Fruit fly (Drosophila melanogaster) whole organism, embryonic: ENCODE data around the gene Adh.
A peak's percentile ranks its signal among the peaks of the same experiment; 100 is the strongest.

Experiments
- BtbVII ChIP-seq: fragments of 200-800 bp; sonication (Bioruptor generic); optimal IDR thresholded peaks from 3 replicates; lab custom pipeline; 2017; ENCODE audit warnings: missing biosample characterization, mild to moderate bottlenecking, missing genetic modification characterization
- CG10147 ChIP-seq: fragments of 200-800 bp; sonication (Bioruptor generic); optimal IDR thresholded peaks from 2 replicates; lab custom pipeline; 2019; ENCODE audit warnings: missing biosample characterization, mild to moderate bottlenecking, missing genetic modification characterization, moderate library complexity
- CG10431 ChIP-seq: fragments of 200-800 bp; sonication (Bioruptor generic); optimal IDR thresholded peaks from 3 replicates; lab custom pipeline; 2018; ENCODE audit warnings: missing biosample characterization, mild to moderate bottlenecking, missing genetic modification characterization
- CG10654 ChIP-seq: fragments of 200-800 bp; sonication (Bioruptor generic); optimal IDR thresholded peaks from 2 replicates; lab custom pipeline; 2016; ENCODE audit warnings: missing biosample characterization, missing genetic modification characterization
- CG11093 ChIP-seq: fragments of 200-800 bp; sonication (Bioruptor generic); IDR thresholded peaks from 3 replicates; pipeline ENCODE4 v1.3.6; 2022; ENCODE audit warnings: missing biosample characterization, missing genetic modification characterization
- CG12155 ChIP-seq: fragments of 200-800 bp; sonication (Bioruptor generic); optimal IDR thresholded peaks from 3 replicates; lab custom pipeline; 2016; ENCODE audit warnings: missing biosample characterization, missing genetic modification characterization
- CG1233 ChIP-seq: fragments of 200-800 bp; sonication (Bioruptor generic); optimal IDR thresholded peaks from 4 replicates; lab custom pipeline; 2018; ENCODE audit warnings: missing biosample characterization, mild to moderate bottlenecking, missing genetic modification characterization
- CG12744 ChIP-seq: fragments of 200-800 bp; sonication (Bioruptor generic); optimal IDR thresholded peaks from 2 replicates; lab custom pipeline; 2016; ENCODE audit warnings: missing biosample characterization, missing genetic modification characterization
- CG13287 ChIP-seq: fragments of 200-800 bp; sonication (Bioruptor generic); IDR thresholded peaks from 2 replicates; pipeline ENCODE4 v1.3.6; 2022; ENCODE audit warnings: missing biosample characterization, missing genetic modification characterization; ENCODE audit not compliant: partially characterized antibody
- CG15514 ChIP-seq: fragments of 200-800 bp; sonication (Bioruptor generic); optimal IDR thresholded peaks from 3 replicates; lab custom pipeline; 2017; ENCODE audit warnings: missing biosample characterization, missing genetic modification characterization, mild to moderate bottlenecking, moderate library complexity, missing genetic modification reagents
- CG15696 ChIP-seq: fragments of 200-800 bp; sonication (Bioruptor generic); optimal IDR thresholded peaks from 2 replicates; lab custom pipeline; 2019; ENCODE audit warnings: missing biosample characterization, mild to moderate bottlenecking, missing genetic modification characterization, moderate library complexity
- CG1602 ChIP-seq: fragments of 200-800 bp; sonication (Bioruptor generic); optimal IDR thresholded peaks from 3 replicates; lab custom pipeline; 2016; ENCODE audit warnings: missing biosample characterization, missing genetic modification characterization
- CG17361 ChIP-seq: fragments of 200-800 bp; sonication (Bioruptor generic); IDR thresholded peaks from 3 replicates; pipeline ENCODE4 v1.3.6; 2022; ENCODE audit warnings: missing biosample characterization, missing genetic modification characterization
- CG17612 ChIP-seq: fragments of 200-800 bp; sonication (Bioruptor generic); IDR thresholded peaks from 2 replicates; pipeline ENCODE4 v1.3.6; 2022; ENCODE audit warnings: missing biosample characterization, missing genetic modification characterization
- CG2120 ChIP-seq: fragments of 200-800 bp; sonication (Bioruptor generic); optimal IDR thresholded peaks from 3 replicates; lab custom pipeline; 2016; ENCODE audit warnings: missing biosample characterization, missing genetic modification characterization
- CG30403 ChIP-seq: fragments of 200-800 bp; sonication (Bioruptor generic); optimal IDR thresholded peaks from 3 replicates; lab custom pipeline; 2016; ENCODE audit warnings: missing biosample characterization, missing genetic modification characterization
- CG31388 ChIP-seq: fragments of 200-800 bp; sonication (Bioruptor generic); optimal IDR thresholded peaks from 2 replicates; lab custom pipeline; 2016; ENCODE audit warnings: missing biosample characterization, missing genetic modification characterization
- CG32767 ChIP-seq: fragments of 200-800 bp; sonication (Bioruptor generic); IDR thresholded peaks from 2 replicates; pipeline ENCODE4 v1.3.6; 2022; ENCODE audit warnings: missing biosample characterization, missing genetic modification characterization
- CG33557 ChIP-seq: fragments of 200-800 bp; sonication (Bioruptor generic); optimal IDR thresholded peaks from 2 replicates; lab custom pipeline; 2019; ENCODE audit warnings: missing biosample characterization, mild to moderate bottlenecking, missing genetic modification characterization, moderate library complexity
- CG4854 ChIP-seq: fragments of 200-800 bp; sonication (Bioruptor generic); optimal IDR thresholded peaks from 2 replicates; lab custom pipeline; 2016; ENCODE audit warnings: missing biosample characterization, missing genetic modification characterization, inconsistent platforms
- CG7786 ChIP-seq: fragments of 200-800 bp; sonication (Bioruptor generic); optimal IDR thresholded peaks from 2 replicates; lab custom pipeline; 2016; ENCODE audit warnings: missing biosample characterization, missing genetic modification characterization
- CG8388 ChIP-seq: fragments of 200-800 bp; sonication (Bioruptor generic); optimal IDR thresholded peaks from 2 replicates; lab custom pipeline; 2019; ENCODE audit warnings: missing biosample characterization, mild to moderate bottlenecking, missing genetic modification characterization, moderate library complexity
- Chrac-16 ChIP-seq: fragments of 200-800 bp; sonication (Bioruptor generic); optimal IDR thresholded peaks from 3 replicates; lab custom pipeline; 2016; ENCODE audit warnings: missing biosample characterization, missing genetic modification characterization
- Dad ChIP-seq: fragments of 200-800 bp; sonication (Bioruptor generic); optimal IDR thresholded peaks from 3 replicates; lab custom pipeline; 2016; ENCODE audit warnings: missing biosample characterization, missing genetic modification characterization
- Elba2 ChIP-seq: fragments of 200-800 bp; sonication (Bioruptor generic); optimal IDR thresholded peaks from 3 replicates; lab custom pipeline; 2016; ENCODE audit warnings: missing biosample characterization, missing genetic modification characterization
- H2.0 ChIP-seq: fragments of 200-800 bp; sonication (Bioruptor generic); IDR thresholded peaks from 2 replicates; pipeline ENCODE4 v1.3.6; 2022; ENCODE audit warnings: missing biosample characterization, missing genetic modification characterization
- HLHmδ ChIP-seq: fragments of 200-800 bp; sonication (Bioruptor generic); optimal IDR thresholded peaks from 2 replicates; lab custom pipeline; 2018; ENCODE audit warnings: missing biosample characterization, mild to moderate bottlenecking, missing genetic modification characterization, moderate library complexity
- Hmr ChIP-seq: fragments of 200-800 bp; sonication (Bioruptor generic); optimal IDR thresholded peaks from 3 replicates; lab custom pipeline; 2017; ENCODE audit warnings: mild to moderate bottlenecking, missing biosample characterization, missing genetic modification reagents, missing genetic modification characterization
- Hr78 ChIP-seq, 2 experiments: fragments of 200-800 bp in 1 of 2; fragments of >200 bp in 1 of 2; sonication (Bioruptor generic) in 1 of 2; optimal IDR thresholded peaks; 2 replicates each; lab custom pipeline; 2017 to 2019; ENCODE audit warnings: missing biosample characterization in 2 of 2, missing genetic modification characterization in 2 of 2, mild to moderate bottlenecking in 1 of 2, moderate library complexity in 1 of 2
- Kr ChIP-seq: fragments of 200-800 bp; sonication (Bioruptor generic); optimal IDR thresholded peaks from 2 replicates; lab custom pipeline; 2017; ENCODE audit warnings: missing biosample characterization, mild to moderate bottlenecking, missing genetic modification characterization
- Nf-YC ChIP-seq: fragments of 200-800 bp; optimal IDR thresholded peaks from 3 replicates; lab custom pipeline; 2019; ENCODE audit warnings: missing biosample characterization, mild to moderate bottlenecking, missing genetic modification characterization, moderate library complexity
- Opbp ChIP-seq: fragments of 200-800 bp; sonication (Bioruptor generic); IDR thresholded peaks from 3 replicates; pipeline ENCODE4 v1.3.6; 2022; ENCODE audit warnings: missing biosample characterization, missing genetic modification characterization; ENCODE audit not compliant: partially characterized antibody
- Ravus ChIP-seq: fragments of 200-800 bp; sonication (Bioruptor generic); IDR thresholded peaks from 2 replicates; pipeline ENCODE4 v1.3.6; 2022; ENCODE audit warnings: missing biosample characterization, missing genetic modification characterization
- Side ChIP-seq: fragments of 200-800 bp; sonication (Bioruptor generic); optimal IDR thresholded peaks from 2 replicates; lab custom pipeline; 2016; ENCODE audit warnings: missing biosample characterization, missing genetic modification characterization
- Stat92E ChIP-seq, 3 experiments: fragments of >200 bp in 2 of 3; fragments of 200-800 bp in 1 of 3; sonication (Bioruptor generic) in 1 of 3; optimal IDR thresholded peaks; 2 replicates each; lab custom pipeline; 2017 to 2019; ENCODE audit warnings: missing biosample characterization in 3 of 3, missing genetic modification characterization in 3 of 3, mild to moderate bottlenecking in 1 of 3, moderate library complexity in 1 of 3
- ase ChIP-seq: fragments of 200-800 bp; sonication (Bioruptor generic); IDR thresholded peaks from 3 replicates; pipeline ENCODE4 v1.3.6; 2022; ENCODE audit warnings: missing biosample characterization, missing genetic modification characterization
- bab2 ChIP-seq: fragments of 200-800 bp; sonication (Bioruptor generic); optimal IDR thresholded peaks from 2 replicates; lab custom pipeline; 2016; ENCODE audit warnings: missing biosample characterization, missing genetic modification characterization
- croc ChIP-seq: fragments of 200-800 bp; sonication (Bioruptor generic); conservative IDR thresholded peaks from 3 replicates; pipeline ENCODE4 v1.3.6; 2022; ENCODE audit warnings: missing biosample characterization, missing genetic modification characterization
- danr ChIP-seq: fragments of 200-800 bp; sonication (Bioruptor generic); IDR thresholded peaks from 2 replicates; pipeline ENCODE4 v1.3.6; 2022; ENCODE audit warnings: missing biosample characterization, missing genetic modification characterization
- dimm ChIP-seq: fragments of 200-800 bp; sonication (Bioruptor generic); IDR thresholded peaks from 2 replicates; pipeline ENCODE4 v1.3.6; 2022; ENCODE audit warnings: missing biosample characterization, missing genetic modification characterization
- eyg ChIP-seq: fragments of 200-800 bp; sonication (Bioruptor generic); optimal IDR thresholded peaks from 3 replicates; lab custom pipeline; 2016; ENCODE audit warnings: missing biosample characterization, missing genetic modification characterization
- gce ChIP-seq: fragments of 200-800 bp; sonication (Bioruptor generic); IDR thresholded peaks from 3 replicates; pipeline ENCODE4 v1.3.6; 2022; ENCODE audit warnings: missing biosample characterization, missing genetic modification characterization
- grau ChIP-seq: fragments of 200-800 bp; optimal IDR thresholded peaks from 3 replicates; lab custom pipeline; 2019; ENCODE audit warnings: missing biosample characterization, mild to moderate bottlenecking, missing genetic modification characterization, moderate library complexity
- gro ChIP-seq: fragments of 200-800 bp; sonication (Bioruptor generic); optimal IDR thresholded peaks from 2 replicates; lab custom pipeline; 2016; ENCODE audit warnings: missing biosample characterization, missing genetic modification characterization
- lilli ChIP-seq: fragments of 200-800 bp; sonication (Bioruptor generic); optimal IDR thresholded peaks from 3 replicates; lab custom pipeline; 2016; ENCODE audit warnings: missing biosample characterization, missing genetic modification characterization
- sim ChIP-seq: fragments of 200-800 bp; sonication (Bioruptor generic); IDR thresholded peaks from 2 replicates; pipeline ENCODE4 v1.3.6; 2022; ENCODE audit warnings: missing biosample characterization, missing genetic modification characterization
- sug ChIP-seq: fragments of 200-800 bp; optimal IDR thresholded peaks from 2 replicates; lab custom pipeline; 2019; ENCODE audit warnings: missing biosample characterization, mild to moderate bottlenecking, missing genetic modification characterization, moderate library complexity

The Adh gene

dm6 chr2L:14612998-14613955 lies 2.1 kb upstream of the Adh start (continued):
- TF ChIP-seq gro (GFP tag; lab: Kevin White, UChicago) (no peak), bab2 (GFP tag; lab: Kevin White, UChicago) (peak; percentile 68), Ravus (peak; percentile 30; the same call in 1 of the 2 replicates), Dad (GFP tag; lab: Kevin White, UChicago) (no peak), Nf-YC (peak; percentile 70), CG4854 (GFP tag; lab: Kevin White, UChicago) (no peak), sim (GFP tag; lab: Robert Waterston, UW) (0 out of 2 replicates have a peak, but pooled peaks have one; percentile 39), CG11093 (GFP tag; lab: Robert Waterston, UW) (0 out of 3 replicates have a peak, but pooled peaks have one; percentile 63), croc (GFP tag; lab: Robert Waterston, UW) (peak; percentile 50; the same call in 1 of the 3 replicates), CG8388 (GFP tag; lab: Kevin White, UChicago) (peak; percentile 85), gce (no peak), Opbp (no peak), CG15696 (tag; lab: Kevin White, UChicago) (peak; percentile 60), H2.0 (GFP tag; lab: Robert Waterston, UW) (0 out of 2 replicates have a peak, but pooled peaks have one; percentile 4), CG13287 (no peak), grau (peak; percentile 92), CG12744 (GFP tag; lab: Kevin White, UChicago) (peak; percentile 46), CG31388 (GFP tag; lab: Kevin White, UChicago) (peak; percentile 22), CG1233 (GFP tag; lab: Kevin White, UChicago) (peak; percentile 82), CG2120 (GFP tag; lab: Kevin White, UChicago) (peak; percentile 88), CG15514 (GFP tag; lab: Kevin White, UChicago) (peak; percentile 55), Hmr (peak; percentile 89), CG10431 (GFP tag; lab: Kevin White, UChicago) (peak; percentile 52), CG32767 (GFP tag; lab: Robert Waterston, UW) (peak; percentile 69; the same call in 1 of the 2 replicates), CG1602 (peak; percentile 72), eyg (GFP tag; lab: Kevin White, UChicago) (peak; percentile 13), CG17361 (peak; percentile 94), Kr (GFP tag; lab: Kevin White, UChicago) (no peak), ase (GFP tag; lab: Robert Waterston, UW) (0 out of 3 replicates have a peak, but pooled peaks have one; percentile 4), Elba2 (GFP tag; lab: Kevin White, UChicago) (peak; percentile 15), CG33557 (GFP tag; lab: Kevin White, UChicago) (peak; percentile 83), CG30403 (GFP tag; lab: Kevin White, UChicago) (peak; percentile 93), Side (GFP tag; lab: Kevin White, UChicago) (no peak), BtbVII (GFP tag; lab: Kevin White, UChicago) (peak; percentile 69), dimm (0 out of 2 replicates have a peak, but pooled peaks have one; percentile 13), Chrac-16 (GFP tag; lab: Kevin White, UChicago) (peak; percentile 81), sug (tag; lab: Kevin White, UChicago) (peak; percentile 99), CG10654 (GFP tag; lab: Kevin White, UChicago) (peak; percentile 77), Stat92E (GFP tag; optimal IDR thresholded peaks at IDR 0.05; lab: Kevin White, UChicago) (no peak), CG10147 (GFP tag; lab: Kevin White, UChicago) (peak; percentile 66), danr (GFP tag; lab: Robert Waterston, UW) (peak; percentile 57; the same call in 1 of the 2 replicates), CG17612 (no peak), lilli (GFP tag; lab: Kevin White, UChicago) (peak; percentile 81), HLHmδ (no peak), Hr78 (GFP tag; optimal IDR thresholded peaks at IDR 0.05; lab: Kevin White, UChicago) (peak in 1 of 2 experiments; percentile 96), CG12155 (peak; percentile 82), CG7786 (GFP tag; lab: Kevin White, UChicago) (peak; percentile 44)
